Worm (Caenorhabditis elegans) whole organism, L4/young adult: Measurements from ENCODE around the gene srd-21.

Experiments used
- W03F9.2 ChIP-seq: fragments of 150-350 bp; optimal IDR thresholded peaks from 2 replicates; lab custom pipeline; 2014; ENCODE audit warnings: missing biosample characterization, missing genetic modification characterization
- dao-5 ChIP-seq: sonication (generic microtip); optimal IDR thresholded peaks from 2 replicates; lab custom pipeline; 2016; ENCODE audit warnings: missing genotype, missing genetic modification characterization, moderate library complexity, missing compliant biosample characterization
- him-1 ChIP-seq: sonication (generic microtip); optimal IDR thresholded peaks from 2 replicates; lab custom pipeline; 2016; ENCODE audit warnings: missing genotype, missing genetic modification reagents, missing genetic modification characterization, missing compliant biosample characterization

Gene srd-21

ce11 chrV:16629600-16629999 is at the start of gene srd-21:
Gene srd-21, plus strand, starts transcription at chrV:16629900.
- TF ChIP-seq dao-5 (tag; lab: Kevin White, UChicago) (no peak), W03F9.2 (tag; lab: Kevin White, UChicago) (no peak), him-1 (tag; lab: Kevin White, UChicago) (no peak)

- TF ChIP-seq W03F9.2 (tag; lab: Kevin White, UChicago) = no peak
Measured at ce11 chrV:16580424-16580823, 49.3 kb upstream of the srd-21 start, which contains the start of gene nhr-271. Gene nhr-271, minus strand, starts transcription at chrV:16580524.

- TF ChIP-seq W03F9.2 (tag; lab: Kevin White, UChicago) (no peak), him-1 (tag; lab: Kevin White, UChicago) (no peak), dao-5 (tag; lab: Kevin White, UChicago) (no peak)
Measured at ce11 chrV:16581061-16581460, 48.6 kb upstream of the srd-21 start.

ce11 chrV:16582973-16583372 is 46.7 kb upstream of the srd-21 start, which contains the start of gene str-150:
Gene str-150, plus strand, starts transcription at chrV:16583273.
- no peak for TF ChIP-seq W03F9.2 (tag; lab: Kevin White, UChicago)
- no peak for TF ChIP-seq dao-5 (tag; lab: Kevin White, UChicago)
- no peak for TF ChIP-seq him-1 (tag; lab: Kevin White, UChicago)

ce11 chrV:16588428-16588827 is 41.3 kb upstream of the srd-21 start, which contains the start of gene srw-73:
Gene srw-73, minus strand, starts transcription at chrV:16588528.
- TF ChIP-seq dao-5 (tag; lab: Kevin White, UChicago) = no peak
- TF ChIP-seq W03F9.2 (tag; lab: Kevin White, UChicago) = no peak
- no peak for TF ChIP-seq him-1 (tag; lab: Kevin White, UChicago)

- TF ChIP-seq dao-5 (tag; lab: Kevin White, UChicago) = no peak
- TF ChIP-seq W03F9.2 (tag; lab: Kevin White, UChicago) = no peak
- no peak for TF ChIP-seq him-1 (tag; lab: Kevin White, UChicago)
Measured at ce11 chrV:16589488-16589887, 40.2 kb upstream of the srd-21 start.

- TF ChIP-seq dao-5 (tag; lab: Kevin White, UChicago) (no peak), him-1 (tag; lab: Kevin White, UChicago) (no peak), W03F9.2 (tag; lab: Kevin White, UChicago) (no peak)
Measured at ce11 chrV:16591992-16592798, 37.5 kb upstream of the srd-21 start, which contains the start of gene srh-269. Gene srh-269, minus strand, starts transcription at chrV:16592042.

ce11 chrV:16592947-16593791 is 36.5 kb upstream of the srd-21 start:
- no peak for TF ChIP-seq W03F9.2 (tag; lab: Kevin White, UChicago)
- no peak for TF ChIP-seq dao-5 (tag; lab: Kevin White, UChicago)
- TF ChIP-seq him-1 (tag; lab: Kevin White, UChicago) = no peak

ce11 chrV:16593792-16594059 is 36.0 kb upstream of the srd-21 start:
- TF ChIP-seq W03F9.2 (tag; lab: Kevin White, UChicago) (no peak), him-1 (tag; lab: Kevin White, UChicago) (no peak), dao-5 (tag; lab: Kevin White, UChicago) (no peak)

- TF ChIP-seq dao-5 (tag; lab: Kevin White, UChicago) = no peak
- no peak for TF ChIP-seq W03F9.2 (tag; lab: Kevin White, UChicago)
- no peak for TF ChIP-seq him-1 (tag; lab: Kevin White, UChicago)
Measured at ce11 chrV:16594514-16594913, 35.2 kb upstream of the srd-21 start.

- TF ChIP-seq dao-5 (tag; lab: Kevin White, UChicago) (no peak), W03F9.2 (tag; lab: Kevin White, UChicago) (no peak), him-1 (tag; lab: Kevin White, UChicago) (no peak)
Measured at ce11 chrV:16595140-16595791, 34.4 kb upstream of the srd-21 start, which contains the start of gene cpl-1. Gene cpl-1, minus strand, starts transcription at chrV:16595346.

- TF ChIP-seq dao-5 (tag; lab: Kevin White, UChicago) (no peak), W03F9.2 (tag; lab: Kevin White, UChicago) (no peak), him-1 (tag; lab: Kevin White, UChicago) (no peak)
Measured at ce11 chrV:16596102-16596501, 33.6 kb upstream of the srd-21 start.

- no peak for TF ChIP-seq dao-5 (tag; lab: Kevin White, UChicago)
- no peak for TF ChIP-seq W03F9.2 (tag; lab: Kevin White, UChicago)
- TF ChIP-seq him-1 (tag; lab: Kevin White, UChicago) = no peak
Measured at ce11 chrV:16598437-16598836, 31.3 kb upstream of the srd-21 start.
